Worm (Caenorhabditis elegans): ENCODE data around the gene K07C5.2.

K07C5.2 gene

ce11 chrV:10355773-10356335, 16.6 kb downstream of the K07C5.2 start, which contains the start of gene sluh-7:
Gene sluh-7, minus strand, starts transcription at chrV:10355823.
- TF ChIP-seq nhr-11 (tag; optimal IDR thresholded peaks at IDR 0.05) (no peak), nhr-25 (tag; optimal IDR thresholded peaks at IDR 0.05) (peak; percentile 57), nhr-43 (tag; optimal IDR thresholded peaks at IDR 0.05; ENCODE audit: poor library complexity, severe bottlenecking) (peak; percentile 92), nhr-76 (tag; optimal IDR thresholded peaks at IDR 0.05) (no peak), sea-2 (GFP tag; optimal IDR thresholded peaks at IDR 0.05) (no peak), nhr-23 (tag; optimal IDR thresholded peaks at IDR 0.05) (peak; percentile 80), nhr-237 (tag; optimal IDR thresholded peaks at IDR 0.05) (no peak), fkh-10 (GFP tag; optimal IDR thresholded peaks at IDR 0.05) (no peak), skn-1 (tag; optimal IDR thresholded peaks at IDR 0.05) (no peak), pha-4 (tag; optimal IDR thresholded peaks at IDR 0.05) (peak; percentile 92), tbx-2 (tag; optimal IDR thresholded peaks at IDR 0.05) (peak; percentile 36), nhr-12 (tag; optimal IDR thresholded peaks at IDR 0.05) (no peak), lin-15B (tag; optimal IDR thresholded peaks at IDR 0.05) (peak; percentile 90), elt-3 (tag; optimal IDR thresholded peaks at IDR 0.05) (no peak), ceh-28 (tag; optimal IDR thresholded peaks at IDR 0.05) (peak; percentile 5), ZK546.5 (tag; optimal IDR thresholded peaks at IDR 0.05) (no peak), R02D3.7 (tag; optimal IDR thresholded peaks at IDR 0.05) (peak; percentile 24), elt-1 (tag; optimal IDR thresholded peaks at IDR 0.05) (no peak), snpc-4 (tag; optimal IDR thresholded peaks at IDR 0.05) (peak; percentile 81), lsy-12 (tag; optimal IDR thresholded peaks at IDR 0.05) (peak; percentile 54), aly-2 (tag; optimal IDR thresholded peaks at IDR 0.05) (no peak), elt-2 (tag; optimal IDR thresholded peaks at IDR 0.05) (peak; percentile 28), hmg-11 (tag; optimal IDR thresholded peaks at IDR 0.05) (peak; percentile 51), daf-12 (tag; optimal IDR thresholded peaks at IDR 0.05) (no peak), nfya-1 (tag; optimal IDR thresholded peaks at IDR 0.05; ENCODE audit: insufficient read depth) (peak; percentile 80), ceh-82 (tag; optimal IDR thresholded peaks at IDR 0.05) (no peak), ceh-9 (tag; optimal IDR thresholded peaks at IDR 0.05) (no peak)

- TF ChIP-seq lin-15B (tag; optimal IDR thresholded peaks at IDR 0.05) (no peak), nhr-11 (tag; optimal IDR thresholded peaks at IDR 0.05) (no peak), elt-2 (tag; optimal IDR thresholded peaks at IDR 0.05) (peak; percentile 53), pqm-1 (tag; optimal IDR thresholded peaks at IDR 0.05) (peak; percentile 20)
Measured at ce11 chrV:10357467-10357953, 18.2 kb downstream of the K07C5.2 start, which contains the start of gene ceeh-2. Gene ceeh-2, minus strand, starts transcription at chrV:10357903.

ce11 chrV:10358238-10358637, 18.9 kb downstream of the K07C5.2 start, which contains the start of gene ttll-15:
Gene ttll-15, plus strand, starts transcription at chrV:10358538.
- TF ChIP-seq nhr-12 (tag; optimal IDR thresholded peaks at IDR 0.05): no peak
- TF ChIP-seq nhr-67 (tag; optimal IDR thresholded peaks at IDR 0.05): no peak
- TF ChIP-seq snpc-4 (tag; optimal IDR thresholded peaks at IDR 0.05): no peak
- no peak for TF ChIP-seq tbx-2 (tag; optimal IDR thresholded peaks at IDR 0.05)

ce11 chrV:10360186-10360585, 20.9 kb downstream of the K07C5.2 start:
- TF ChIP-seq sea-2 (GFP tag; optimal IDR thresholded peaks at IDR 0.05) (no peak), elt-3 (tag; optimal IDR thresholded peaks at IDR 0.05) (no peak), unc-39 (tag; optimal IDR thresholded peaks at IDR 0.05) (no peak), nhr-11 (tag; optimal IDR thresholded peaks at IDR 0.05) (no peak), hmg-11 (tag; optimal IDR thresholded peaks at IDR 0.05) (no peak), ztf-11 (tag; optimal IDR thresholded peaks at IDR 0.05) (no peak), nfya-1 (tag; optimal IDR thresholded peaks at IDR 0.05; ENCODE audit: insufficient read depth) (no peak), eor-1 (tag; optimal IDR thresholded peaks at IDR 0.05) (no peak), jun-1 (tag; optimal IDR thresholded peaks at IDR 0.05) (no peak), lin-15B (tag; optimal IDR thresholded peaks at IDR 0.05) (no peak), aly-2 (tag; optimal IDR thresholded peaks at IDR 0.05) (no peak), daf-12 (tag; optimal IDR thresholded peaks at IDR 0.05) (no peak), egl-5 (tag; optimal IDR thresholded peaks at IDR 0.05) (no peak)
